Worm (Caenorhabditis elegans) whole organism, mixed stage, embryonic: Measurements from ENCODE around the gene F35B12.10.

Source experiments
- bed-3 ChIP-seq: fragments of 200-800 bp; sonication (Bioruptor generic); optimal IDR thresholded peaks from 3 replicates; lab custom pipeline; 2018; ENCODE audit warnings: mild to moderate bottlenecking, missing genetic modification characterization, moderate library complexity, missing compliant biosample characterization
- ceh-43 ChIP-seq: fragments of 200-800 bp; sonication (Bioruptor generic); optimal IDR thresholded peaks from 2 replicates; lab custom pipeline; 2018; ENCODE audit warnings: mild to moderate bottlenecking, missing genetic modification characterization, moderate library complexity, missing compliant biosample characterization
- ceh-83 ChIP-seq: fragments of 200-800 bp; sonication (Bioruptor generic); optimal IDR thresholded peaks from 2 replicates; lab custom pipeline; 2018; ENCODE audit warnings: mild to moderate bottlenecking, missing genetic modification characterization, missing compliant biosample characterization
- ces-1 ChIP-seq: fragments of 150-350 bp; optimal IDR thresholded peaks from 2 replicates; lab custom pipeline; 2014; ENCODE audit warnings: missing biosample characterization, missing genetic modification reagents, missing genetic modification characterization
- cnd-1 ChIP-seq: fragments of 200-800 bp; sonication (Bioruptor generic); optimal IDR thresholded peaks from 2 replicates; lab custom pipeline; 2018; ENCODE audit warnings: mild to moderate bottlenecking, missing genetic modification characterization, missing compliant biosample characterization
- elt-3 ChIP-seq: fragments of 150-350 bp; optimal IDR thresholded peaks from 2 replicates; lab custom pipeline; 2014; ENCODE audit warnings: missing biosample characterization, missing genetic modification characterization
- flh-1 ChIP-seq: fragments of 200-800 bp; sonication (Bioruptor generic); optimal IDR thresholded peaks from 2 replicates; lab custom pipeline; 2018; ENCODE audit warnings: mild to moderate bottlenecking, missing genetic modification characterization, moderate library complexity, missing compliant biosample characterization
- ham-2 ChIP-seq: fragments of 200-800 bp; sonication (Bioruptor generic); optimal IDR thresholded peaks from 2 replicates; lab custom pipeline; 2018; ENCODE audit warnings: mild to moderate bottlenecking, missing genetic modification characterization, missing compliant biosample characterization
- hlh-1 ChIP-seq: fragments of 150-350 bp; optimal IDR thresholded peaks from 2 replicates; lab custom pipeline; 2014; ENCODE audit warnings: missing biosample characterization, missing genetic modification reagents, missing genetic modification characterization
- lin-13 ChIP-seq: fragments of 150-350 bp; optimal IDR thresholded peaks from 2 replicates; lab custom pipeline; 2014; ENCODE audit warnings: missing biosample characterization, missing genetic modification characterization
- lin-32 ChIP-seq: fragments of 200-800 bp; sonication (Bioruptor generic); optimal IDR thresholded peaks from 2 replicates; lab custom pipeline; 2018; ENCODE audit warnings: mild to moderate bottlenecking, missing genetic modification characterization, missing compliant biosample characterization
- lsy-2 ChIP-seq: fragments of 150-350 bp; optimal IDR thresholded peaks from 2 replicates; lab custom pipeline; 2014; ENCODE audit warnings: missing biosample characterization, missing genetic modification characterization
- mab-5 ChIP-seq: fragments of 150-350 bp; optimal IDR thresholded peaks from 2 replicates; lab custom pipeline; 2014; ENCODE audit warnings: missing biosample characterization, missing genetic modification characterization
- mep-1 ChIP-seq: fragments of 150-350 bp; optimal IDR thresholded peaks from 2 replicates; lab custom pipeline; 2017; ENCODE audit warnings: missing biosample characterization, missing genetic modification reagents, missing genetic modification characterization, inconsistent platforms
- mls-2 ChIP-seq: sonication (generic microtip); optimal IDR thresholded peaks from 2 replicates; lab custom pipeline; 2016; ENCODE audit warnings: mild to moderate bottlenecking, missing genetic modification characterization, moderate library complexity, missing compliant biosample characterization
- nhr-12 ChIP-seq: fragments of 150-350 bp; optimal IDR thresholded peaks from 2 replicates; lab custom pipeline; 2014; ENCODE audit warnings: missing biosample characterization, missing genetic modification characterization
- nhr-2 ChIP-seq: fragments of 150-350 bp; optimal IDR thresholded peaks from 2 replicates; lab custom pipeline; 2014; ENCODE audit warnings: missing biosample characterization, missing genetic modification characterization
- nhr-237 ChIP-seq: fragments of 150-350 bp; optimal IDR thresholded peaks from 2 replicates; lab custom pipeline; 2014; ENCODE audit warnings: missing biosample characterization, missing genetic modification characterization
- nhr-28 ChIP-seq: fragments of 150-350 bp; optimal IDR thresholded peaks from 2 replicates; lab custom pipeline; 2014; ENCODE audit warnings: missing biosample characterization, missing genetic modification characterization
- pha-4 ChIP-seq: fragments of 150-350 bp; optimal IDR thresholded peaks from 2 replicates; lab custom pipeline; 2018; ENCODE audit warnings: missing biosample characterization, missing genetic modification reagents, missing genetic modification characterization
- sem-2 ChIP-seq: fragments of 200-800 bp; sonication (Bioruptor generic); optimal IDR thresholded peaks from 2 replicates; lab custom pipeline; 2018; ENCODE audit warnings: mild to moderate bottlenecking, missing genetic modification characterization, missing compliant biosample characterization
- snpc-4 ChIP-seq: fragments of 150-350 bp; optimal IDR thresholded peaks from 2 replicates; lab custom pipeline; 2014; ENCODE audit warnings: missing biosample characterization, missing genetic modification characterization
- sptf-1 ChIP-seq: sonication (generic microtip); optimal IDR thresholded peaks from 2 replicates; lab custom pipeline; 2017; ENCODE audit warnings: mild to moderate bottlenecking, missing genetic modification characterization, moderate library complexity, missing compliant biosample characterization
- tbx-8 ChIP-seq: fragments of 200-800 bp; sonication (Bioruptor generic); optimal IDR thresholded peaks from 2 replicates; lab custom pipeline; 2018; ENCODE audit warnings: mild to moderate bottlenecking, missing genetic modification characterization, moderate library complexity, missing compliant biosample characterization
- unc-120 ChIP-seq: sonication (generic microtip); optimal IDR thresholded peaks from 2 replicates; lab custom pipeline; 2017; ENCODE audit warnings: missing genetic modification characterization, missing compliant biosample characterization; ENCODE audit not compliant: poor library complexity, severe bottlenecking
- unc-39 ChIP-seq: fragments of 150-350 bp; optimal IDR thresholded peaks from 2 replicates; lab custom pipeline; 2014; ENCODE audit warnings: missing biosample characterization, missing genetic modification characterization
- unc-62 ChIP-seq: fragments of 150-350 bp; optimal IDR thresholded peaks from 2 replicates; lab custom pipeline; 2014; ENCODE audit warnings: missing biosample characterization, missing genetic modification reagents, missing genetic modification characterization
- zip-8 ChIP-seq: fragments of 150-350 bp; optimal IDR thresholded peaks from 2 replicates; lab custom pipeline; 2014; ENCODE audit warnings: missing biosample characterization, missing genetic modification characterization

The F35B12.10 gene

DNA sequence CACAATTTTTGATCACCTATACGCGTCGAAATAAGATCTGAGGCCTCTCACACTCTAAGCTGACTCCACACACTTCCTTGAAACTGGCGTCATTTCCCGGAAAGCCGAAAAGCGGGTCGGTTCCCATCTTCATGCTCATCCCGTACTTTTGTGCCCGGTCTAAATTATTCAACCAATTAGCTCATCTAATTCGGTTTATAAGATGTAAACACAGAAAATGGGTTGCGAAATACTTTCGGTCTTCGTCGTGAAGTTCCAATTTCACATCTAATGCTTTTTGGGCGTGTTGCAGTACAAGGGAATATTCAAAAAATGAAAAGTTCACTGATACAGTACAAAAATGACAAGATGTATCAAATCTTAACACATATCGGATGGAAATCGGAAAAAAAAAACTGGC, 2.1 kb upstream of the F35B12.10 start:
- TF ChIP-seq pha-4 (tag; lab: Kevin White, UChicago): no peak
- no peak for TF ChIP-seq mab-5
- peak; percentile 6 for TF ChIP-seq ces-1 (GFP tag; lab: Kevin White, UChicago)
- no peak for TF ChIP-seq unc-62 (GFP tag; lab: Kevin White, UChicago)
- no peak for TF ChIP-seq hlh-1 (tag; lab: Kevin White, UChicago)

DNA sequence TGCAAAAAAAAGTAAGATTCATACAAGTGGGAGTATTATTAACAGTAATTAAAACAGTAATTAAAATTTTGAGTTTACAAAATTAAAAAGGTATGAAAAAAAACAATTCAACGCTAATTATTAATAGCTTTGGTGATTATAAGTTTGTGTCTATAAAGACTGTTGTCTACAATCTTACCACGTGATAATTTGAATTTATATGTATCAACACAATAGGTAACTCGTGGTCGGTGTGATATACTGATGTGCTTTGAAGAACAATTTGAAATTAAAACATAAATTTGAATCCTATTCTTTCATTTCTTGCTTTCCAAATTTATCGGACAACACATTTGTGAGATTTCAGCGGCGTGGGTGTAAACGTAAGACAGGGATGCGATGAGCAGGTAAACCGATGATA, 1.2 kb downstream of the F35B12.10 start:
- TF ChIP-seq zip-8 (tag; lab: Kevin White, UChicago) (no peak), hlh-1 (tag; lab: Kevin White, UChicago) (no peak), unc-120 (tag; lab: Kevin White, UChicago) (no peak), ceh-43 (no peak), tbx-8 (GFP tag; lab: Kevin White, UChicago) (no peak), cnd-1 (tag; lab: Kevin White, UChicago) (no peak), ham-2 (GFP tag; lab: Kevin White, UChicago) (no peak), unc-39 (no peak), ceh-83 (no peak), bed-3 (GFP tag; lab: Kevin White, UChicago) (no peak), mab-5 (no peak), nhr-2 (tag; lab: Kevin White, UChicago) (no peak), lsy-2 (tag; lab: Kevin White, UChicago) (no peak), mep-1 (tag; lab: Kevin White, UChicago) (no peak), elt-3 (no peak)
- TF ChIP-seq, all 35 proteins: peak for 0

DNA sequence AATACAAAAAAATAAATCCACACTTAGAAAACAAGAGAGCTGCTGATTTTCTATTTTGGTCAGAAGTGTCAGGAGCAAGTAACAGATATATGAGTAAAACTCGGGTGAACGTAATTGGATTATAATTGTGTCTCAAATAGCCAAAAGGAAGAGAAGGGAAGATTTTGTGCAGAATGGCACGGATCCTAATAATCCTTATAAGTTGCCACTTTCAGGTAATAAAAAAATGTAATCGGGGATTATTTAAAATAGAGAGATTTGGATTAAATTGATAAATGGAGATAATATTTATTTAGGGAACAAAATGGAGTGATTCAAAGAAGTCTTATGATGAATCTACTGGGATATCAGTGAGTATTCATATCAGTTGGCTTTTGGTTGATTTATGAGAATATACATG, 4.1 kb downstream of the F35B12.10 start:
- TF ChIP-seq snpc-4 (tag; lab: Kevin White, UChicago) (no peak), unc-120 (tag; lab: Kevin White, UChicago) (no peak), zip-8 (tag; lab: Kevin White, UChicago) (no peak), mls-2 (tag; lab: Kevin White, UChicago) (no peak), ces-1 (GFP tag; lab: Kevin White, UChicago) (peak; percentile 4)

DNA sequence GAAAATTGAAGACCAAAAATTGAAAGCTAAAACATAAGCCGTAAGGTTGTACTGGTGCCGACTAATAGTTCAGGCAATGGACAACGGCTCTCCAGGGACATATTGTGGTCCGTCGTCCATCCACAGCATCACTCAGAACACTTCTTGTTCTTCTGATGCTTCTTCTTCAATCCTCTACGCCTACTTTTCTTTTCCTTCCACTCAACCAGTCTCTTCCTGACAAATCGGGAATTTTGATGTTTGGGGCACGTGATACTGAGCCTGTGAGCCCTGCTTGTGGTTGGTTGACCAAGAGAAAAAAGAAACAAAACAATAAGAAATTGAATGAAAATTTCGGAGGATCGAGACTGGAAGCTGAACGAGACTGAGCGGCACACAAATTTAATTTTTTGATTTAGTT, 7.8 kb downstream of the F35B12.10 start:
- TF ChIP-seq sptf-1 (tag; lab: Kevin White, UChicago): no peak
- TF ChIP-seq ces-1 (GFP tag; lab: Kevin White, UChicago): no peak
- no peak for TF ChIP-seq elt-3

DNA sequence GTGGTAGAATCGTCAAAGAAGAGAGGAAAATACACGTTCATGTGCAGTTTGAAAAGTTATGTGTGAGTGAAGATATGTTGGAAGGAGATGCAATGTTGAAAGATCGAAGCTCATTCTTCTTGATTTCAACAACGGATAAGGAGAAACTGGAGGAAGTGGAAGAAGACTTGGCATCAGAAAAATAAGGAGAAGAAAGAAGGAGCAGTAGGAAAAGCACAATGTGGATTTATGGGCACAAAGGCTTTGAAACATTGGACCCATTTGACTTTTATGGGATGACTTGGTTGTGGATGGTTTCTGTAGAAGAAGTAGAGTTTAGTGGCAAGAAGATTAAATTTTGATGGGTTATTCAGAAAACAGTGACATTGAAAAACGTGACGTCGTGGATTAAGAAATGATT, 9.0 kb downstream of the F35B12.10 start:
- TF ChIP-seq lsy-2 (tag; lab: Kevin White, UChicago) (no peak), lin-32 (GFP tag; lab: Kevin White, UChicago) (no peak), unc-39 (no peak), nhr-12 (tag; lab: Kevin White, UChicago) (no peak), zip-8 (tag; lab: Kevin White, UChicago) (no peak), mab-5 (no peak), mls-2 (tag; lab: Kevin White, UChicago) (no peak), ceh-83 (no peak), elt-3 (no peak), unc-62 (GFP tag; lab: Kevin White, UChicago) (no peak), nhr-237 (tag; lab: Kevin White, UChicago) (no peak), flh-1 (GFP tag; lab: Kevin White, UChicago) (no peak), mep-1 (tag; lab: Kevin White, UChicago) (no peak), nhr-28 (tag; lab: Kevin White, UChicago) (no peak), snpc-4 (tag; lab: Kevin White, UChicago) (no peak), bed-3 (GFP tag; lab: Kevin White, UChicago) (no peak), ham-2 (GFP tag; lab: Kevin White, UChicago) (no peak), ceh-43 (no peak), sem-2 (GFP tag; lab: Kevin White, UChicago) (no peak), lin-13 (tag; lab: Kevin White, UChicago) (no peak)

DNA sequence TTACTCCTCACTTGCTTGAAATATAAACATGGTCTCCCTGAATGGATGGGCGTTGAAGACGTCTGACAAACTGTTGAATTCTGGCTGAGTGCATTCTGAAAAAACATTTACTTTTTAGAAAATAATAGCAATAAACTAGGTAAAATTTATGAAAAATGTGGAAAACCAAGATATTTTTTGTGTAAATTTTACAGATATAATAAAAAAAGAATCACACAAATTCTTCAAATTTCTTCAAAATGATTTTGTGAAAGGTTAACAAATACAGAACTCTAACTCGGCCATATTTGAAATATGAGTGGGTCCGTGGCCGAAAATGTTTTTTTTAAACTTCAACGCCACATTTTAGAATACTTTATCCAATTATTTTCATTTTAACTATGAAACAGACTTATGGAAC, 10.9 kb downstream of the F35B12.10 start, which contains the start of gene glb-15:
Gene glb-15, minus strand, starts transcription at position 101 of the 400 bp plus-strand sequence.
- no peak for TF ChIP-seq lin-13 (tag; lab: Kevin White, UChicago)
